Fruit fly (Drosophila melanogaster) whole organism, wandering third instar larva: ENCODE results near the gene CG4291.
A peak's percentile ranks its signal among the peaks of the same experiment; 100 is the strongest.

Experiments used
- CG32264 ChIP-seq: fragments of 200-800 bp; sonication (Bioruptor generic); optimal IDR thresholded peaks from 2 replicates; lab custom pipeline; 2016; ENCODE audit warnings: missing biosample characterization, missing genetic modification characterization
- CG9705 ChIP-seq: fragments of 200-800 bp; sonication (Bioruptor generic); optimal IDR thresholded peaks from 2 replicates; lab custom pipeline; 2018; ENCODE audit warnings: missing biosample characterization, mild to moderate bottlenecking, missing genetic modification characterization
- CrebA ChIP-seq: fragments of 200-800 bp; sonication (Bioruptor generic); optimal IDR thresholded peaks from 2 replicates; lab custom pipeline; 2016; ENCODE audit warnings: missing biosample characterization, mild to moderate bottlenecking, missing genetic modification characterization, borderline replicate concordance
- Dfd ChIP-seq: fragments of >200 bp; optimal IDR thresholded peaks from 2 replicates; lab custom pipeline; 2017; ENCODE audit warnings: missing biosample characterization, missing genetic modification characterization
- Dif ChIP-seq: fragments of 200-275, 200-300 bp; sonication (Bioruptor generic); optimal IDR thresholded peaks from 2 replicates; lab custom pipeline; 2018; ENCODE audit warnings: missing biosample characterization, missing genetic modification characterization; ENCODE audit not compliant: partially characterized antibody
- GATAd ChIP-seq: sonication (Bioruptor generic); optimal IDR thresholded peaks from 2 replicates; lab custom pipeline; 2016; ENCODE audit warnings: missing biosample characterization, missing genetic modification characterization
- HLH106 ChIP-seq: fragments of 200-800 bp; optimal IDR thresholded peaks from 3 replicates; lab custom pipeline; 2019; ENCODE audit warnings: missing biosample characterization, mild to moderate bottlenecking, missing genetic modification characterization, moderate library complexity
- Hnf4 ChIP-seq: fragments of 200-800 bp; sonication (Bioruptor generic); optimal IDR thresholded peaks from 2 replicates; lab custom pipeline; 2016; ENCODE audit warnings: missing biosample characterization, mild to moderate bottlenecking, missing genetic modification characterization
- Hr78 ChIP-seq: fragments of >200 bp; optimal IDR thresholded peaks from 2 replicates; lab custom pipeline; 2017; ENCODE audit warnings: missing biosample characterization, missing genetic modification characterization
- Jra ChIP-seq: sonication (Bioruptor generic); optimal IDR thresholded peaks from 2 replicates; lab custom pipeline; 2016; ENCODE audit warnings: missing biosample characterization, missing genetic modification characterization
- Mio ChIP-seq: sonication (Bioruptor generic); optimal IDR thresholded peaks from 2 replicates; lab custom pipeline; 2016; ENCODE audit warnings: missing biosample characterization, missing genetic modification characterization
- N ChIP-seq: fragments of >200 bp; optimal IDR thresholded peaks from 2 replicates; lab custom pipeline; 2018; ENCODE audit warnings: missing biosample characterization, missing external identifiers, missing genetic modification characterization
- OdsH ChIP-seq: fragments of 200-800 bp; sonication (Bioruptor generic); optimal IDR thresholded peaks from 2 replicates; lab custom pipeline; 2016; ENCODE audit warnings: missing biosample characterization, mild to moderate bottlenecking, missing genetic modification characterization
- Rel ChIP-seq, 2 experiments: fragments of 200-800 bp; sonication (Bioruptor generic) in 1 of 2; optimal IDR thresholded peaks; 2 replicates in 1 of 2; 3 replicates in 1 of 2; lab custom pipeline; 2016 to 2019; ENCODE audit warnings: mild to moderate bottlenecking in 2 of 2, missing biosample characterization in 2 of 2, missing genetic modification characterization in 2 of 2, moderate library complexity in 1 of 2
- Sp1 ChIP-seq: fragments of 200-800 bp; sonication (Bioruptor generic); optimal IDR thresholded peaks from 3 replicates; lab custom pipeline; 2019; ENCODE audit warnings: missing biosample characterization, mild to moderate bottlenecking, missing genetic modification characterization, moderate library complexity
- Vsx2 ChIP-seq: fragments of 200-300, 225-300 bp; sonication (Bioruptor generic); optimal IDR thresholded peaks from 2 replicates; lab custom pipeline; 2018; ENCODE audit warnings: missing biosample characterization, missing genetic modification characterization; ENCODE audit not compliant: partially characterized antibody
- br ChIP-seq: fragments of 200-800 bp; sonication (Bioruptor generic); optimal IDR thresholded peaks from 2 replicates; lab custom pipeline; 2016; ENCODE audit warnings: missing biosample characterization, missing genetic modification characterization
- brk ChIP-seq: fragments of 200-800 bp; sonication (Bioruptor generic); optimal IDR thresholded peaks from 2 replicates; lab custom pipeline; 2016; ENCODE audit warnings: missing biosample characterization, mild to moderate bottlenecking, missing genetic modification characterization
- dl ChIP-seq, 2 experiments: fragments of 175-275, 200-275 bp in 1 of 2; fragments of 200-275 bp in 1 of 2; sonication (Bioruptor generic); optimal IDR thresholded peaks; lab custom pipeline; 2018; ENCODE audit warnings: mild to moderate bottlenecking in 2 of 2, missing biosample characterization in 2 of 2, missing genetic modification characterization in 2 of 2, moderate library complexity in 2 of 2; ENCODE audit not compliant: partially characterized antibody in 2 of 2, insufficient read depth in 1 of 2
- dmrt93B ChIP-seq: fragments of 200-800 bp; sonication (Bioruptor generic); optimal IDR thresholded peaks from 2 replicates; lab custom pipeline; 2018; ENCODE audit warnings: missing biosample characterization, mild to moderate bottlenecking, missing genetic modification characterization
- dsf ChIP-seq: sonication (Bioruptor generic); optimal IDR thresholded peaks from 2 replicates; lab custom pipeline; 2016; ENCODE audit warnings: missing biosample characterization, missing genetic modification characterization, borderline replicate concordance
- ey ChIP-seq: fragments of 200-800 bp; sonication (Bioruptor generic); optimal IDR thresholded peaks from 2 replicates; lab custom pipeline; 2016; ENCODE audit warnings: missing biosample characterization, missing genetic modification characterization
- foxo ChIP-seq, 2 experiments: fragments of 200-800 bp; sonication (Bioruptor generic); optimal IDR thresholded peaks; 2 replicates in 1 of 2; 3 replicates in 1 of 2; lab custom pipeline; 2016 to 2017; ENCODE audit warnings: missing biosample characterization in 2 of 2, missing genetic modification characterization in 2 of 2
- fru ChIP-seq: fragments of 200-800 bp; sonication (Bioruptor generic); optimal IDR thresholded peaks from 3 replicates; lab custom pipeline; 2016; ENCODE audit warnings: missing biosample characterization, mild to moderate bottlenecking, missing genetic modification characterization
- h ChIP-seq: fragments of 200-800 bp; sonication (Bioruptor generic); optimal IDR thresholded peaks from 3 replicates; lab custom pipeline; 2016; ENCODE audit warnings: missing biosample characterization, mild to moderate bottlenecking, missing genetic modification characterization
- psq ChIP-seq: fragments of 200-800 bp; sonication (Bioruptor generic); optimal IDR thresholded peaks from 3 replicates; lab custom pipeline; 2017; ENCODE audit warnings: missing biosample characterization, mild to moderate bottlenecking, missing genetic modification characterization, moderate library complexity
- rgr ChIP-seq: fragments of 200-800 bp; sonication (Bioruptor generic); optimal IDR thresholded peaks from 3 replicates; lab custom pipeline; 2016; ENCODE audit warnings: missing biosample characterization, mild to moderate bottlenecking, missing genetic modification characterization
- sage ChIP-seq: fragments of 200-800 bp; sonication (Bioruptor generic); optimal IDR thresholded peaks from 2 replicates; lab custom pipeline; 2016; ENCODE audit warnings: missing biosample characterization, mild to moderate bottlenecking, missing genetic modification characterization
- sv ChIP-seq: fragments of 200-800 bp; sonication (Bioruptor generic); optimal IDR thresholded peaks from 3 replicates; lab custom pipeline; 2016; ENCODE audit warnings: missing biosample characterization, missing genetic modification characterization
- tai ChIP-seq: sonication (Bioruptor generic); optimal IDR thresholded peaks from 2 replicates; lab custom pipeline; 2016; ENCODE audit warnings: missing biosample characterization, missing genetic modification characterization
- usp ChIP-seq: fragments of >200 bp; optimal IDR thresholded peaks from 2 replicates; lab custom pipeline; 2017; ENCODE audit warnings: missing biosample characterization, missing genetic modification characterization
- woc ChIP-seq: sonication (Bioruptor generic); optimal IDR thresholded peaks from 2 replicates; lab custom pipeline; 2016; ENCODE audit warnings: missing biosample characterization, mild to moderate bottlenecking, missing genetic modification characterization

Gene CG4291

dm6 chr2L:847189-847987 lies 5.1 kb downstream of the CG4291 start:
- TF ChIP-seq psq (GFP tag; lab: Kevin White, UChicago): peak; percentile 15
- peak; percentile 35 for TF ChIP-seq h
- TF ChIP-seq HLH106 (tag; lab: Kevin White, UChicago): peak; percentile 25
- peak; percentile 42 for TF ChIP-seq ey (GFP tag; lab: Kevin White, UChicago)
- peak; percentile 17 for TF ChIP-seq fru (GFP tag; lab: Kevin White, UChicago)
- no peak for TF ChIP-seq dl (GFP tag; optimal IDR thresholded peaks at IDR 0.05; lab: Kevin White, UChicago; ENCODE audit: insufficient read depth in 1 of 2, partially characterized antibody in 2 of 2)
- TF ChIP-seq CrebA (GFP tag; lab: Kevin White, UChicago): no peak
- no peak for TF ChIP-seq N (GFP tag; lab: Kevin White, UChicago)
- TF ChIP-seq Sp1: peak; percentile 35
- peak; percentile 36 for TF ChIP-seq woc (GFP tag; lab: Kevin White, UChicago)
- peak; percentile 42 for TF ChIP-seq rgr (GFP tag; lab: Kevin White, UChicago)
- no peak for TF ChIP-seq sage (GFP tag; lab: Kevin White, UChicago)
- TF ChIP-seq foxo (GFP tag; optimal IDR thresholded peaks at IDR 0.05; lab: Kevin White, UChicago): peak in 1 of 2 experiments; percentile 55
- TF ChIP-seq dmrt93B (GFP tag; lab: Kevin White, UChicago): peak; percentile 25
- TF ChIP-seq OdsH (GFP tag; lab: Kevin White, UChicago): peak; percentile 41

- TF ChIP-seq Hr78 (no peak), Vsx2 (GFP tag; lab: Kevin White, UChicago) (no peak), Sp1 (peak; percentile 27), rgr (GFP tag; lab: Kevin White, UChicago) (peak; percentile 48), Hnf4 (GFP tag; lab: Kevin White, UChicago) (peak; percentile 42), Dfd (GFP tag; lab: Kevin White, UChicago) (no peak), Dif (GFP tag; lab: Kevin White, UChicago) (no peak), sv (GFP tag; lab: Kevin White, UChicago) (no peak), GATAd (GFP tag; lab: Kevin White, UChicago) (no peak), psq (GFP tag; lab: Kevin White, UChicago) (peak; percentile 44), CG9705 (GFP tag; lab: Kevin White, UChicago) (no peak), woc (GFP tag; lab: Kevin White, UChicago) (peak; percentile 23), dmrt93B (GFP tag; lab: Kevin White, UChicago) (no peak), usp (GFP tag; lab: Kevin White, UChicago) (no peak), Rel (GFP tag; optimal IDR thresholded peaks at IDR 0.05; lab: Kevin White, UChicago) (no peak), Rel (tag; optimal IDR thresholded peaks at IDR 0.05; lab: Kevin White, UChicago) (no peak), foxo (GFP tag; optimal IDR thresholded peaks at IDR 0.05; lab: Kevin White, UChicago) (peak in 1 of 2 experiments; percentile 57), h (peak; percentile 30), dl (GFP tag; optimal IDR thresholded peaks at IDR 0.05; lab: Kevin White, UChicago; ENCODE audit: insufficient read depth in 1 of 2, partially characterized antibody in 2 of 2) (no peak), brk (no peak), dsf (GFP tag; lab: Kevin White, UChicago) (no peak), tai (no peak), br (GFP tag; lab: Kevin White, UChicago) (peak; percentile 63), ey (GFP tag; lab: Kevin White, UChicago) (peak; percentile 59), HLH106 (tag; lab: Kevin White, UChicago) (peak; percentile 30), Jra (GFP tag; lab: Kevin White, UChicago) (no peak), fru (GFP tag; lab: Kevin White, UChicago) (peak; percentile 52), OdsH (GFP tag; lab: Kevin White, UChicago) (peak; percentile 62), CG32264 (GFP tag; lab: Kevin White, UChicago) (no peak), Mio (GFP tag; lab: Kevin White, UChicago) (no peak)
Observed at dm6 chr2L:846167-846868, 6.2 kb downstream of the CG4291 start.
